Fruit fly (Drosophila melanogaster): ENCODE measurements around the gene Cpr64Aa.

Cpr64Aa gene

dm6 chr3L:4193730-4194649, 15.0 kb downstream of the Cpr64Aa start, which contains the start of gene CG43367:
TSS of gene CG43367 (plus strand) at chr3L:4193993.
- TF ChIP-seq noc (tag; optimal IDR thresholded peaks at IDR 0.05) = no peak

DNA sequence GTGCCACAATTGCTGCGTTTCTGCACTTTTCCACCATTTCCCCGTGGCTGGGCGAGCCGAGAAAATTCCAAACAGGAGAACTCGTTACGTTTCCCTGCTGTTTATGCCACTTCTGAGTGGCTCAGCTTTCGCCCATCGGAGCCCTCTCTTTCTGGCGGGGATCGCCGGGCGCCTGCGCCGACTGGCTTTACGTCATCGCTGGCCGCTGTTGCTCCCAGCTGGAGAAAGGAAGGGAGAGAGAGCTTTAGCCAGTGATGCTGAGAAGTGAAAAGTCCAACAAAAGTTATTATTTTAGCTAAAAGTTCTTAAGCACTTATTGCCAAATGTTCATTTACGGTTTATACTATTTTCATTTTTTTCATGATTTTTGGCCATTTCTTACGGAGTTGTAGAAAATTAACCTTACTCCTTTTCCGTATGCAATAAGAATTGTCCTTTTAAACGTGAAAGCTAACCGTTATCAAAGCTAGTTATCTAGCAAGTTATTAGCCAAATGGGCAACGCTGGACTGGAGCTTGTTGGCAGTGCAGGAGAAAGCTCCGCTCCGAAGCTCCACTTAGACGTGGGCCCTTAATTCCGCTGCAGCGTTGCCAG, 21.0 kb downstream of the Cpr64Aa start, which contains the start of the genes Teh2 and tipE:
Gene Teh2, minus strand, starts transcription at position 94 of the 594 bp plus-strand sequence.
Gene tipE, plus strand, starts transcription at position 570 of the 594 bp plus-strand sequence.
- TF ChIP-seq noc (tag; optimal IDR thresholded peaks at IDR 0.05) = no peak

DNA sequence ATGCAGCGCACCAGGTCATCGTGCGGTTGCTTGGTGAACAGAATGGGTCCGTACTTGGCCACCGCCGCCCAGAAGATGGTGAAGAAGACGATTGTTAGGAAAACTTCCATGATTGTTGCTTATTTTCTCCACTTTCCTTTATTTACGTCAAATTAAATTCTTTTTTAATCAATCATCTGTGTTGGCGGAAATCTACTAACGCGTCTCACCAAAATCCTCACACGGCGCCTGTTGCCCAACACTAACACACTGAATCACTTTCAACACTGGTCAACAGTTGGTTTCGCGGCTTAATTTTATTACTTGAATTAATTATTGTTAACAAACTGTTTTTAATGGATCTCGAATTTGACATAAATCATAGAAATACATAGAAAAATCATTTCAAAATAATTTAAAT, 22.3 kb downstream of the Cpr64Aa start, which contains the start of gene VhaM9.7-c:
Gene VhaM9.7-c, minus strand, starts transcription at position 207 of the 400 bp plus-strand sequence.
- no peak for TF ChIP-seq noc (tag; optimal IDR thresholded peaks at IDR 0.05)

DNA sequence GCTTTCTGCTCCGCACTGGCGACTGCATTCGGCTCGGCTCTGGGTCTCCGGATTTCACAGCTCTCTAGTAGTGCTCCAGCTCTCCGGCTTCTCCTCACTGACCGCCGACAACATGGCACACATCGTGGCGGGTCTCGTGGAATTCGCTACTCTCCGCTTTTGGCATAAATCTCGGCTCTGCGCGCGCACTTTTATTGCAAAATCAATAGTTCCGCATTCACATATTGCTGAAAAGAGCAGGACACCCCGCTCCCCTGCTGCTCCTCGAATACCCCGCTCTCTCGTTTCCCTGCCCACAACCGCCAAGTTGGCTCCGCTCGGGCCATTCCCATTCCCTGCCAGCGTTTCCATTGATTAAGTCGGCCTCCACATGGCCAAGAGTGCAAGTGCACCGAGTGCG, 23.7 kb downstream of the Cpr64Aa start:
- no peak for TF ChIP-seq noc (tag; optimal IDR thresholded peaks at IDR 0.05)

- no peak for TF ChIP-seq noc (tag; optimal IDR thresholded peaks at IDR 0.05)
Observed at dm6 chr3L:4184563-4184962, 24.4 kb downstream of the Cpr64Aa start, which contains the start of gene Teh3. TSS of gene Teh3 (minus strand) at chr3L:4184663.

dm6 chr3L:4177981-4178562, 30.9 kb downstream of the Cpr64Aa start, which contains the start of gene Teh4:
TSS of gene Teh4 (minus strand) at chr3L:4178270.
- no peak for TF ChIP-seq noc (tag; optimal IDR thresholded peaks at IDR 0.05)

DNA sequence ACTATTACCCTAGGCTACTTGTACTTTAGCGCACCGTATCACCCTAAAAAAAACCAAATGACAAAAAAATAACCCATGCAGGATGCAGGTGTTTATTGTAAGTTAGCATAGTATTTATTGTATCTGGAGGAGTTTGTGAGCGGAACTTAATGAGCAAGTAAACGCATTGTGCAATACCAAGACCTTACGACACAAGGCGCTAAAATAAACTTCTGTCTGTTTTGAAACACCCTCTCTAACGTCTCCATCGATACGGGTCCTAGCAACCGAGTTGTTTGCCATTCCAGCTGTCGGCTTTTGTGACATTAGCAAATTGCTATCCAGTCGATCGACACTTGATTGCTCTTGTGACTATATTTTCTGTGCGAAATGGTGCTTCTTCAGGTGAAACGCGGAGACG, 35.4 kb downstream of the Cpr64Aa start, which contains the start of gene CG18675:
Gene CG18675, plus strand, starts transcription at position 301 of the 400 bp plus-strand sequence.
- no peak for TF ChIP-seq noc (tag; optimal IDR thresholded peaks at IDR 0.05)

DNA sequence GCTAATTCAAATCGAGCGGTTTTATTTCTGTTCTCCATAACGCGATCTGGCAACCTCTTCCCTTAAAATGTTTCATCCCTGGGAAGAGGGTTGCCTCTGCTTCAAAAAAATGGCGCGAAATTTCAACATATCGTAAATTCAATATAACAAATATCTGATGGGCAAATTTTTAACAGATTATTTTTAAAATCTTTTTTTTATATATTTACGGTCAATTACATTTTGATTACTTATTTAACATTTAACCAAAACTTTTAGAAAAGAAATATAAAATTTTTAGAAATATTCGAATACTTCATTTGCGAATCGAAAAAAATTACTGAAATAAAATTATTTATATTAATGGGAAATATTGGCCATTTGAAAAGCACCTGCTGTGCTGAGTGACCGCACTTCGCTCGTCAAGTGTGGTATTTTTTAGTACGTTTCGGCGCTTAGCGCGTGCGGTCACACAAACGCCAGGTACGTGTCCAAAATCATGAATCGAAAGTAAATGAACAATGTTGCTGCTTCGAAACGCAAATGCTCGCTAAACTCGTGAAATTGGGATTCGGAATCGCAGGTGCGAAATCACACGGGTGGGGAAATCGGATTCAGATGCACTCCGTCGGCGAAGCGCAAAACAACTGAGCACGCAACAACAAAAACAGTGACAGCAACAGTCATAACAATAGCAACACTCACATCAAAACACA, 38.9 kb downstream of the Cpr64Aa start, which contains the start of gene Ero1L:
Gene Ero1L, plus strand, starts transcription at position 448 of the 695 bp plus-strand sequence.
- TF ChIP-seq noc (tag; optimal IDR thresholded peaks at IDR 0.05) = peak; percentile 39

DNA sequence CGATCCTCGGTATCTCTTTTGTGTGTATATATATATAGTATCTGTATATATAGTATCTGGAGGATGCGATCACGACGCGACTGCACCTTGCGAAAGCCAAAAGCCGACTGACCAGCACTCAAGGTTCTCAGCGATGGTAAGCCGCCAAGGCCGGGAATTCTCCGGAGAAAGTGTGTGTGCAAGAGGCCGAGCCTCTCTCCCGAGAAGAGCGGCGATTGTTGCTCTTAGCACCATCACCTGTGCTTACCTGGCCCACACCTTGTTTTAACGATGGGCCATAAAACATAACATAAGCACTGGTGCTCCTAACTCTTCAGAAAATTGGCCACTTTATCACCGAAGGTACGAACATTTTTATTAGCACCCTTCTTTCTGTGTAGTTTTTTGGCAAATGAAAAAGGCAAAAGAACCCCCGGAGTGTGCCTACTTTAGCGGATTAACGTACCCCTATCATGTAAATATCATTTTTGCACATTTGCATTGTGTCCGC, 41.6 kb downstream of the Cpr64Aa start, which contains the start of gene mas:
Gene mas, minus strand, starts transcription at position 112 of the 490 bp plus-strand sequence.
- no peak for TF ChIP-seq noc (tag; optimal IDR thresholded peaks at IDR 0.05)

- no peak for TF ChIP-seq noc (tag; optimal IDR thresholded peaks at IDR 0.05)
Observed at dm6 chr3L:4160926-4161325, 48.1 kb downstream of the Cpr64Aa start, which contains the start of gene nab. TSS of gene nab (minus strand) at chr3L:4160932.

dm6 chr3L:4159264-4159663, 49.7 kb downstream of the Cpr64Aa start:
- no peak for TF ChIP-seq noc (tag; optimal IDR thresholded peaks at IDR 0.05)

DNA sequence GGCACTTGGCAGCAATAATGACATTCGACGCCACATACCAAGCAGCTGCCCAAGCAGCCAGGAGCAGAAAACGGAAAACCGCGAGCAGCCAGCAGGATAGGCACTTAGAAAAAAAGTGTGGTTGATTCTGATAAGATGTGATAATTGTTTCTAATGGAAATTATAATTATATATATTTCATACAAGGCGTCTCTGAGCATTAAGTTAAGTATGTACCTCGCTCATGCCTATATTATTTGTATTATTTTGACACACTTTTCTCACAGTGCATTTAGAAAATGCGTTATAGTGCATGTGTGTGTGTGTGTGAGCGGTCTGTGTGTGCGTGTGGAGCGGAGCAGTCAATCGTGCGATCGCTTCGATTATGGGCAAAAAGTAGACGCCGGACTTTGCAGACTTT, 50.6 kb downstream of the Cpr64Aa start:
- no peak for TF ChIP-seq noc (tag; optimal IDR thresholded peaks at IDR 0.05)

DNA sequence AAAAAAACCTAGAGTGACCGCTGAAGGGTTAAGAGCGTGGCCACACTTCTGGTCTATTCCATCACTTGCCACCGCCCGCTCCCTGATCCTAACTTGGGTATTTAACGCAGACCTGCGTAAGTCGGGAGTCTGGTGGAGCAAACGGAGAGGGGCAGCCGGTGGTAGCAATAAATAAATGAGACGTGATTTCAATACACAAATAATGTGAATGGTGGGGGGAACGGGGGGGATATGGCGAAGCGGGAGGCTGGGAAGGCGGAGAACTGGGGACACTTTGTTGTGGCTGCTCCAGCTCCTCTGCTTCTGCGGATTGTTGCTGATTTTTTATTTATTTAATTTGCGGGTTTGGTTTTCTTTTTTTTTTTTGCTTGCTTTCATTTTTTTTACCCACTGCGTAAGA, 51.1 kb downstream of the Cpr64Aa start:
- no peak for TF ChIP-seq noc (tag; optimal IDR thresholded peaks at IDR 0.05)
